Worm (Caenorhabditis elegans): ENCODE measurements around the gene nhr-9.

Gene nhr-9

ce11 chrIII:7095156-7095555, at the start of gene nhr-9 (continued):
- TF ChIP-seq tbx-2 (tag; optimal IDR thresholded peaks at IDR 0.05): no peak
- peak; percentile 89 for TF ChIP-seq dsc-1 (tag; optimal IDR thresholded peaks at IDR 0.05)
- TF ChIP-seq Y116A8C.19 (tag; optimal IDR thresholded peaks at IDR 0.05; ENCODE audit: borderline replicate concordance): no peak
- no peak for TF ChIP-seq aly-2 (tag; optimal IDR thresholded peaks at IDR 0.05)
- no peak for TF ChIP-seq unc-30 (tag; optimal IDR thresholded peaks at IDR 0.05)
- TF ChIP-seq nhr-84 (tag; optimal IDR thresholded peaks at IDR 0.05): no peak
- TF ChIP-seq irx-1 (tag; optimal IDR thresholded peaks at IDR 0.05): no peak
- peak; percentile 46 for TF ChIP-seq nhr-47 (tag; optimal IDR thresholded peaks at IDR 0.05)
- TF ChIP-seq ama-1 (optimal IDR thresholded peaks at IDR 0.05): no peak
- no peak for TF ChIP-seq lin-13 (GFP tag; optimal IDR thresholded peaks at IDR 0.05)
- no peak for TF ChIP-seq ceh-63 (GFP tag; optimal IDR thresholded peaks at IDR 0.05)
- TF ChIP-seq nhr-77 (tag; optimal IDR thresholded peaks at IDR 0.05): no peak

ce11 chrIII:7045643-7046042, 49.6 kb upstream of the nhr-9 start, which contains the start of gene R01H2.7:
R01H2.7 (minus strand) TSS chrIII:7045743.
- TF ChIP-seq unc-62 (GFP tag; optimal IDR thresholded peaks at IDR 0.05) (no peak), nhr-28 (tag; optimal IDR thresholded peaks at IDR 0.05) (no peak), nhr-76 (tag; optimal IDR thresholded peaks at IDR 0.05) (no peak), mab-9 (GFP tag; IDR thresholded peaks at IDR 0.05) (no peak), isw-1 (GFP tag; IDR thresholded peaks at IDR 0.05) (no peak), lin-13 (GFP tag; optimal IDR thresholded peaks at IDR 0.05) (no peak), ces-1 (GFP tag; optimal IDR thresholded peaks at IDR 0.05) (no peak)

- TF ChIP-seq mdl-1 (tag; optimal IDR thresholded peaks at IDR 0.05) (no peak), C34B4.2 (tag; optimal IDR thresholded peaks at IDR 0.05) (no peak)
Measured at ce11 chrIII:7056241-7056640, 39.0 kb upstream of the nhr-9 start, which contains the start of gene R01H2.2. R01H2.2 (plus strand) TSS chrIII:7056541.

- no peak for TF ChIP-seq jun-1 (tag; optimal IDR thresholded peaks at IDR 0.05)
- TF ChIP-seq C04F5.9 (tag; optimal IDR thresholded peaks at IDR 0.05): no peak
- no peak for TF ChIP-seq sup-37 (GFP tag; optimal IDR thresholded peaks at IDR 0.05)
- no peak for TF ChIP-seq elt-3 (tag; optimal IDR thresholded peaks at IDR 0.05)
- TF ChIP-seq egl-27 (tag; optimal IDR thresholded peaks at IDR 0.05): no peak
Measured at ce11 chrIII:7060531-7061095, 34.6 kb upstream of the nhr-9 start, which contains the start of gene egg-2. egg-2 (minus strand) TSS chrIII:7060583.

ce11 chrIII:7062580-7062979, 32.7 kb upstream of the nhr-9 start, which contains the start of gene R01H2.1:
R01H2.1 (plus strand) TSS chrIII:7062880.
- TF ChIP-seq fos-1 (tag; optimal IDR thresholded peaks at IDR 0.05): no peak
- TF ChIP-seq nhr-19 (GFP tag; conservative IDR thresholded peaks at IDR 0.05): no peak
- no peak for TF ChIP-seq Y116A8C.19 (tag; optimal IDR thresholded peaks at IDR 0.05; ENCODE audit: borderline replicate concordance)
- no peak for TF ChIP-seq nhr-77 (tag; optimal IDR thresholded peaks at IDR 0.05)
- TF ChIP-seq snu-23 (GFP tag; optimal IDR thresholded peaks at IDR 0.05): no peak
- TF ChIP-seq skn-1 (tag; optimal IDR thresholded peaks at IDR 0.05): no peak
- no peak for TF ChIP-seq pag-3 (tag; optimal IDR thresholded peaks at IDR 0.05; ENCODE audit: borderline replicate concordance, insufficient read depth)
- no peak for TF ChIP-seq unc-130 (tag; optimal IDR thresholded peaks at IDR 0.05)
- no peak for TF ChIP-seq unc-30 (tag; optimal IDR thresholded peaks at IDR 0.05)

- TF ChIP-seq nhr-76 (tag; optimal IDR thresholded peaks at IDR 0.05): no peak
- no peak for TF ChIP-seq ceh-63 (GFP tag; optimal IDR thresholded peaks at IDR 0.05)
- no peak for TF ChIP-seq pqm-1 (tag; optimal IDR thresholded peaks at IDR 0.05)
- no peak for TF ChIP-seq nhr-85 (tag)
- no peak for TF ChIP-seq egl-13 (tag; optimal IDR thresholded peaks at IDR 0.05)
- no peak for TF ChIP-seq Y116A8C.19 (tag; optimal IDR thresholded peaks at IDR 0.05; ENCODE audit: borderline replicate concordance)
- TF ChIP-seq unc-30 (tag; optimal IDR thresholded peaks at IDR 0.05): no peak
- TF ChIP-seq fkh-10 (GFP tag; optimal IDR thresholded peaks at IDR 0.05): no peak
- TF ChIP-seq nhr-71 (tag; optimal IDR thresholded peaks at IDR 0.05): no peak
- TF ChIP-seq tbx-2 (tag; optimal IDR thresholded peaks at IDR 0.05): no peak
- no peak for TF ChIP-seq C16A3.4 (tag; optimal IDR thresholded peaks at IDR 0.05)
- TF ChIP-seq nhr-12 (tag; optimal IDR thresholded peaks at IDR 0.05): no peak
- TF ChIP-seq ceh-90 (tag; optimal IDR thresholded peaks at IDR 0.05): no peak
- TF ChIP-seq nhr-47 (tag; optimal IDR thresholded peaks at IDR 0.05): no peak
Measured at ce11 chrIII:7063061-7063460, 32.2 kb upstream of the nhr-9 start.
